Fruit fly (Drosophila melanogaster) S2 (cell line): ENCODE data around the gene CG32119.

Source experiments
- CG8478 ChIP-seq: fragments of >200 bp; optimal IDR thresholded peaks from 2 replicates; lab custom pipeline; 2018
- CTCF ChIP-seq, 2 experiments: fragments of >200 bp; optimal IDR thresholded peaks; 2 replicates each; lab custom pipeline; 2018

The CG32119 gene

DNA sequence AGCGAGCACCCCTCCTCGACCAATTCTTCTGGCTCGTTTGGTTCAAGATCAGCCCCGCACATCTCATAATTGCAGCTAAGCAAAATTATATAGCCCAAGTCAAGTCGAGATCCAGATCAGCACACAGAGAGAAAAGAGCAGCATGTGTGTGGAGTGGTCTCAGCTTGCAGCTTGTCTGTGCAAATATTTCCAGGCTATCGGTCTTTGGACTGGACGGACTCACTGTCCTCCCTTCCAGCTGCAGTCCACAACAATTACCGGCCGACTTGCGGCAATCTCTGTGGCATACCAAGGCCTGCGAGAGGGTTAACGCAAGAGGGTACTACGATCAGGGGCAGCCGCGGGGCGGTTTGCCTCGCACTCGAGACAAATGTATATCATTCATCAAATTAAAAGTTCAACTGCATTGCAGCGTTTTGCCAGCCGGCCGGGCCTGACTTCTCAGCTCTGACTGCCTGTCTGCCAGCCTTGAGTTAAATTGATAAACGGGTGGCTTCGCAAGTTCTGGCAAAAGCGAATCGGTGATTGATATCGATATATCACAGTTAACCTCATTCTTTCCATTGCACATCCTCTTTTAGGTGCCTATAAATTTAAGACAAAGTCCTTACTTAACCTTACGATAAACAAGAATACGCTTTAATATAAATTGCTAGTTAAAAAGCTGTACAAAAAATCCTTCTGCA lies 7.0 kb upstream of the CG32119 start:
- TF ChIP-seq CTCF (optimal IDR thresholded peaks at IDR 0.05; lab: Kevin White, UChicago), result no peak
- TF ChIP-seq CG8478 (lab: Kevin White, UChicago), result no peak

DNA sequence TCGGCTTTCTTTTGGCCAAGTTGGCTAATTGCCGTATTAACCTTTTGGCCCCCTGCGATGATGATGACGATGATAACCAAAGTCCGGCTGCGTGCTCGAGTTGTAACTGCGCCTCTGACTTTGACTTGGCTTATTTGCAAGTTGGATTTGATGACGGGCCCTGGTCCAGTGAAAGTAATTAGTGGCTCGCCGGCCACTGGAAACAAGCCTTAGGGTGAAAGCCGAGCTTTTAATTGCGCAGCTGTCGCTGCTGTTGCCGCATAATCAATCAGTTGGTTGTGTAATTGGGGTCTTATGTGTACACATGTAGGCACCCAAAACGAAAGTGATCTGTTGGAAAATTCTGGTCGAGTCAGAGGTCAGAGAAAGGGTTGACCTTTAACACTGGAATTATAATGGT lies 5.8 kb upstream of the CG32119 start:
- no peak for TF ChIP-seq CTCF (optimal IDR thresholded peaks at IDR 0.05; lab: Kevin White, UChicago)
- TF ChIP-seq CG8478 (lab: Kevin White, UChicago), result no peak

- TF ChIP-seq CG8478 (lab: Kevin White, UChicago) (no peak), CTCF (optimal IDR thresholded peaks at IDR 0.05; lab: Kevin White, UChicago) (no peak)
These were observed 4.5 kb upstream of the CG32119 start for dm6 chr3L:13252952-13253478.

DNA sequence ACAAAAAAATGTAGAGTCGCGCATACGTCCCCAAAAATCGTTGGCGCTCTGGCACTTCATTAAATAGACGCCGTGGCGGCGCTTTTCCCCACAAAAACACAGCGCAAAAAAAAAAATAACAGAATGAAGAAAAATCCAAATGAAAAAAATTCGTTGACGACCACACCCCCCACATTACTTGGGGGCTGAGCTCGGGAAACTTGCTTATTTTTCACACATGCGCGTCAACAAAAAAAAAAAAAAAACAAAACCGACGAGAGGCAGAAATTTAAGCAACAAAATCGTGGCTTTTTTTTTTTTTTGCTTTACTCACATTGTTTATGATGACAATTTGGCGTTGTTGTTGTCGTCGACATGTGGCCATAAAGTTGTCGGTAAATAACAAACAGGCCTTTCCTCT lies 3.3 kb upstream of the CG32119 start:
- TF ChIP-seq CG8478 (lab: Kevin White, UChicago), result no peak
- TF ChIP-seq CTCF (optimal IDR thresholded peaks at IDR 0.05; lab: Kevin White, UChicago), result no peak

- no peak for TF ChIP-seq CG8478 (lab: Kevin White, UChicago)
- no peak for TF ChIP-seq CTCF (optimal IDR thresholded peaks at IDR 0.05; lab: Kevin White, UChicago)
These were observed 1.6 kb upstream of the CG32119 start for dm6 chr3L:13250071-13250470.

DNA sequence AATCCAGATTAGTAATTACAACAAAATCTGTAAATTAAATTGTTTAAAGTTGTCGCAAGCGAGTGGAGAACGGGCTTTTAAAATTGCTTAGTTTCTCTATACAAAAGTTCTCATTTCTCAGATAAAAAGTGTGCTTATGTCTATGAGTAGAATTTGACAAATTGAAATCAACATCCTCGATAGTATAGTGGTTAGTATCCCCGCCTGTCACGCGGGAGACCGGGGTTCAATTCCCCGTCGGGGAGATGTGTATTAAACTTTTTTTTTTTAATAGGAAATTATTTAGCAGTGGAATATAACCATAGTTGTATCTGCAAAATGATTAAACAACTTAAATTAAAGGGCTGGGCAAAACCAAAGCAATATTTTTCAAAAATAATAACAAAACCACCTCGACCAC lies 872 bp upstream of the CG32119 start:
- TF ChIP-seq CG8478 (lab: Kevin White, UChicago) (no peak), CTCF (optimal IDR thresholded peaks at IDR 0.05; lab: Kevin White, UChicago) (no peak)

dm6 chr3L:13246278-13247069 lies 2.0 kb downstream of the CG32119 start:
- no peak for TF ChIP-seq CG8478 (lab: Kevin White, UChicago)
- no peak for TF ChIP-seq CTCF (optimal IDR thresholded peaks at IDR 0.05; lab: Kevin White, UChicago)

dm6 chr3L:13244181-13244580 lies 4.3 kb downstream of the CG32119 start:
- TF ChIP-seq CTCF (optimal IDR thresholded peaks at IDR 0.05; lab: Kevin White, UChicago) (no peak), CG8478 (lab: Kevin White, UChicago) (no peak)

DNA sequence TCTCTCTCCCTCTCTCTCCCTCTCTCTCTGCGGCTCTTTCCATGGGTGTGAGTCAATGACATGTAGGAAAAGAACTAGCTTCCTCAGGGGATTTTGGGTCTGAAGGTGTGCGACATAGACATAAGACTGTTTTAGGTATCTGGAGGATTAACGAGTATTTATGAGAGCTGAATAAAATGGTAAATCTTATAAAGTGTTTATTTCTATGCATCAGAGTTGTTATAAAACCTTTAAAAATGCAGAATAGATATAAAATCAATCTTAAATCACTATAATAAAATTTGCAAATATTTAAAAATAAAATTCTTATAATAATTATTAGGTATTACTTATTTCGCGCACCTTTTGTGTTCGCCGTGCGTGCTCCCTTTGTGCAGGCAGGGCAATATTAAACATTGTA lies 11.4 kb downstream of the CG32119 start:
- TF ChIP-seq CTCF (optimal IDR thresholded peaks at IDR 0.05; lab: Kevin White, UChicago), result no peak
- TF ChIP-seq CG8478 (lab: Kevin White, UChicago), result no peak

DNA sequence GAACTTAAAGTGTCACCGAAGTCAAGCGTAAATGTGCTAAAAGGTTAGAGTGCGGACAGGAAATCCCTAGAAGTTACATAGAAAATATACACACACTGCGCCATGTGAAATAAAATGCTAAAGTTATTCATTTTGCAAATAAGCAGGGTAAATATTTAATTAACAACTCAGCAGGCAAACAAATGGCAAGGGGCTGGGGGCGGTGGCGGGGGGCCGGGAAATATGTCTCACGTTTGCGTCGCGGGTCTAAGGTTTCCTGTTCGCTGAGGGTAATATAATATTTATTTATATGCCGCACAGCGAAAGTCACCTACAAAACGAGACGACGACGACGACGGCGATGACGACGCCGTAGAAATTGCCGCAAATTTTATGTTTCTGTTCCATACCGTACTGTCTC lies 11.9 kb downstream of the CG32119 start:
- no peak for TF ChIP-seq CG8478 (lab: Kevin White, UChicago)
- no peak for TF ChIP-seq CTCF (optimal IDR thresholded peaks at IDR 0.05; lab: Kevin White, UChicago)

DNA sequence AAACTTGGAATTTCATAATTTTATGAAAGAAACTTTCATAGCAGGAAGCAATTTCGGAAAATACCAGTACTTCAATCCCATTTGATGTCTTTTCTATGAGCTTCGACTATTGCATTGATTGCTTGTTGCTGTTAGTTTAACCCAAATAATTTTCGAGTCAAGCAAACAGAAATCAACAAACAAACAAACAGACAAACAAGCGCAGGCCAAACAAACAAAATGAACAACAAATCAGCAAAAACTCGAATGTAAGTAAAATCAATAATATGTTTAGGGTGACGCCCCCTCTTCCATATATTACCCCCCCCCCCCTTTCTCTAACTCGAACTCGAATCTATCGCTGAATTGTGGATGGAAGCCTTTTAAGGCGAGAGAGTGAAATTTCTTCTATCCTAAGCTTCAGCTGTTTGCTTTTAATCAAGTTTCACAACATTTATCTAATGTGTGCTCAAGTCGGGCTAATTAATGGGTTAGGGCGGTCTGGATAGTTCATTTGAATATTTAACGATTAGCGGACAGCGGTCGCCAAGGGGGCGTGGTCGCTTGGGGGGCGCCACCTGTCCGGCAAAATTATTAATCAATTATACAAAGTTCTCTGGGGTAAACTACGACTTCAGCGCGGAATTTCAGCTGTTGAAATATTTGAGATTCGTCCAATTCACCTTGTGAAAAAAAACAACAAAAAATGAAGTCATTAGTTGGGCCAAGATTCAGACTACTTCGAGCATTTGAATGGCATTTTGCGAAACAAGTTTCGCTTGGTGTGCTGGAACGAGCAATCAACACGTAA lies 12.8 kb downstream of the CG32119 start:
- TF ChIP-seq CTCF (optimal IDR thresholded peaks at IDR 0.05; lab: Kevin White, UChicago) (no peak), CG8478 (lab: Kevin White, UChicago) (no peak)

DNA sequence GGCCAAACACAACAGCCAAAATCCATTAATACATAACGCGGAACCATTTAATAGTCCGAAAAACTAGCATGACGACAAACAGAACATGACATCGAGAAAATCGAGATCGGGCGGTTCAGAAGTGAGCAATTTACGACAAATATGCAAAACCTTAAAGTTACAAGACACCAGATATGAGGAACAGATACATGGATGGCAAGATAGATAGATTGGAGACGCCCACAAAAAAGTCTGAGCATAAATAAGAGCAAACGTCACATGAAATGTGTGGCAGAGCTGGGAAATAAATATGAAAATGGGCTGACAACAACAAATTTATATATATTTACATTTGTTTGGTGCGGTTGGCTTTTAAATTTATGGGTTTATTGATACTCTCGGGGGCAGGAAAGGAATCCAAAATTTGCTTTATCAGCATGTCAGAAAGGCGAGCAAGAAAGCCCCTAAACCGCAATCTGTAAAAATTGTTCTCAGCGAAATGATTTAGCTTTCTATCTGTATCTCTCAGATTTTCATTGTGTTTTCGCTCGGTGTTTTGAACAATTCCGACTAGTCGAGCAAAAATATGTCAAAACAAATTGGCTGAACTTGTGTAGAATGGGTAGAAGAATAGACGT lies 14.7 kb downstream of the CG32119 start:
- TF ChIP-seq CTCF (optimal IDR thresholded peaks at IDR 0.05; lab: Kevin White, UChicago), result no peak
- no peak for TF ChIP-seq CG8478 (lab: Kevin White, UChicago)

- no peak for TF ChIP-seq CG8478 (lab: Kevin White, UChicago)
- TF ChIP-seq CTCF (optimal IDR thresholded peaks at IDR 0.05; lab: Kevin White, UChicago), result no peak
These were observed 15.8 kb downstream of the CG32119 start for dm6 chr3L:13232747-13233146.

DNA sequence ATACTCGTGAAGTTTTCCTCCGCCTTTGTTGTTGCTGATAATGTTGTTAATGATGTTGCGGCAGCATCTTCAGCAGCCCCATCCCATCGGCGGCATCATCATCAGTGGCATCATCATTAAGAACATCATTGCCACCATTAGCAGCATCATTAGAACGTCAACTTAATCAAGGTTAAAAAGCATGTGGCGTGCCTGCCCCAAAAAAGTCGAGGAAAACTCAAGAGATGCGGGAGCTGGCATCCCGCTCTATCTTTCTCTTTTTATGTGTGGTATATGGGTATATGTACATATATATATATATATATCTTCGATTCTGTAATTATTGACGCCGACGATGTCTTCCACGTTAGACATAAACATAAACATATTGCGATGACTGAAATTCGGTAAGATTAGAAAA lies 17.3 kb downstream of the CG32119 start:
- TF ChIP-seq CTCF (optimal IDR thresholded peaks at IDR 0.05; lab: Kevin White, UChicago) (no peak), CG8478 (lab: Kevin White, UChicago) (no peak)
